Fruit fly (Drosophila melanogaster) whole organism, prepupa: ENCODE measurements around the gene CG42272.

Source experiments
- CG11294 ChIP-seq: fragments of 200-800 bp; sonication (Bioruptor generic); IDR thresholded peaks from 2 replicates; pipeline ENCODE4 v1.3.6; 2022; ENCODE audit warnings: missing biosample characterization, missing genetic modification characterization
- CG11902 ChIP-seq: fragments of 200-800 bp; sonication (Bioruptor generic); optimal IDR thresholded peaks from 3 replicates; lab custom pipeline; 2016; ENCODE audit warnings: missing biosample characterization, missing genetic modification characterization
- CG15336 ChIP-seq: fragments of 200-800 bp; sonication (Bioruptor generic); IDR thresholded peaks from 2 replicates; pipeline ENCODE4 v1.3.6; 2022; ENCODE audit warnings: missing biosample characterization, missing genetic modification characterization
- CG16779 ChIP-seq: fragments of 200-800 bp; sonication (Bioruptor generic); optimal IDR thresholded peaks from 3 replicates; lab custom pipeline; 2017; ENCODE audit warnings: missing biosample characterization, mild to moderate bottlenecking, missing genetic modification characterization
- CG3032 ChIP-seq: fragments of 200-800 bp; optimal IDR thresholded peaks from 2 replicates; lab custom pipeline; 2019; ENCODE audit warnings: missing biosample characterization, mild to moderate bottlenecking, missing genetic modification characterization, moderate library complexity
- CG31627 ChIP-seq: fragments of 200-800 bp; sonication (Bioruptor generic); optimal IDR thresholded peaks from 3 replicates; lab custom pipeline; 2016; ENCODE audit warnings: missing biosample characterization, missing genetic modification characterization
- CG32006 ChIP-seq: fragments of 200-800 bp; sonication (Bioruptor generic); optimal IDR thresholded peaks from 3 replicates; lab custom pipeline; 2017; ENCODE audit warnings: missing biosample characterization, mild to moderate bottlenecking, missing genetic modification characterization
- CG34406 ChIP-seq: fragments of 200-800 bp; sonication (Bioruptor generic); optimal IDR thresholded peaks from 3 replicates; lab custom pipeline; 2016; ENCODE audit warnings: missing biosample characterization, missing genetic modification characterization
- CG4318 ChIP-seq: fragments of 200-800 bp; sonication (Bioruptor generic); optimal IDR thresholded peaks from 3 replicates; lab custom pipeline; 2017; ENCODE audit warnings: missing biosample characterization, mild to moderate bottlenecking, missing genetic modification characterization
- CG6163 ChIP-seq: fragments of 200-800 bp; sonication (Bioruptor generic); IDR thresholded peaks from 3 replicates; pipeline ENCODE4 v1.3.6; 2022; ENCODE audit warnings: missing biosample characterization, missing genetic modification characterization
- CG6792 ChIP-seq: fragments of 200-800 bp; sonication (Bioruptor generic); optimal IDR thresholded peaks from 3 replicates; lab custom pipeline; 2016; ENCODE audit warnings: missing biosample characterization, missing genetic modification characterization
- CG6854 ChIP-seq: fragments of 200-800 bp; sonication (Bioruptor generic); optimal IDR thresholded peaks from 2 replicates; lab custom pipeline; 2017; ENCODE audit warnings: missing biosample characterization, mild to moderate bottlenecking, missing genetic modification characterization
- CG7368 ChIP-seq: fragments of 200-800 bp; sonication (Bioruptor generic); optimal IDR thresholded peaks from 3 replicates; lab custom pipeline; 2016; ENCODE audit warnings: missing biosample characterization, missing genetic modification characterization
- CG8119 ChIP-seq: fragments of 200-800 bp; sonication (Bioruptor generic); IDR thresholded peaks from 3 replicates; pipeline ENCODE4 v1.3.6; 2022; ENCODE audit warnings: missing biosample characterization, missing genetic modification characterization
- CG8319 ChIP-seq: fragments of 200-800 bp; sonication (Bioruptor generic); optimal IDR thresholded peaks from 3 replicates; lab custom pipeline; 2016; ENCODE audit warnings: missing biosample characterization, missing genetic modification characterization
- Eip78C ChIP-seq: fragments of 200-800 bp; sonication (Bioruptor generic); peaks from one replicate; lab custom pipeline; 2016; ENCODE audit warnings: missing biosample characterization, missing genetic modification characterization
- Ets21C ChIP-seq: fragments of 200-800 bp; sonication (Bioruptor generic); optimal IDR thresholded peaks from 3 replicates; lab custom pipeline; 2016; ENCODE audit warnings: missing biosample characterization, missing genetic modification characterization
- Gug ChIP-seq: fragments of 200-800 bp; sonication (Bioruptor generic); IDR thresholded peaks from 2 replicates; pipeline ENCODE4 v1.3.6; 2022; ENCODE audit warnings: missing biosample characterization, missing genetic modification characterization
- Hr38 ChIP-seq: sonication (Bioruptor generic); optimal IDR thresholded peaks from 2 replicates; lab custom pipeline; 2016; ENCODE audit warnings: missing biosample characterization, missing genetic modification characterization
- Hr4 ChIP-seq: fragments of 200-800 bp; sonication (Bioruptor generic); optimal IDR thresholded peaks from 3 replicates; lab custom pipeline; 2016; ENCODE audit warnings: missing biosample characterization, missing genetic modification characterization
- Lpt ChIP-seq: fragments of 200-800 bp; sonication (Bioruptor generic); optimal IDR thresholded peaks from 3 replicates; lab custom pipeline; 2016; ENCODE audit warnings: missing biosample characterization, missing genetic modification characterization
- Sox14 ChIP-seq: fragments of 200-800 bp; sonication (Bioruptor generic); optimal IDR thresholded peaks from 3 replicates; lab custom pipeline; 2016; ENCODE audit warnings: missing biosample characterization, missing genetic modification characterization
- achi ChIP-seq: fragments of 200-800 bp; sonication (Bioruptor generic); optimal IDR thresholded peaks from 3 replicates; lab custom pipeline; 2016; ENCODE audit warnings: missing biosample characterization, missing genetic modification characterization
- acj6 ChIP-seq: fragments of 200-800 bp; sonication (Bioruptor generic); optimal IDR thresholded peaks from 3 replicates; lab custom pipeline; 2016; ENCODE audit warnings: missing biosample characterization, missing genetic modification characterization
- cyc ChIP-seq: fragments of 200-800 bp; sonication (Bioruptor generic); optimal IDR thresholded peaks from 3 replicates; lab custom pipeline; 2016; ENCODE audit warnings: missing biosample characterization, missing genetic modification characterization
- dac ChIP-seq: fragments of 200-800 bp; sonication (Bioruptor generic); optimal IDR thresholded peaks from 2 replicates; lab custom pipeline; 2017; ENCODE audit warnings: missing biosample characterization, mild to moderate bottlenecking, missing genetic modification characterization
- eg ChIP-seq: fragments of 200-800 bp; sonication (Bioruptor generic); IDR thresholded peaks from 3 replicates; pipeline ENCODE4 v1.3.6; 2022; ENCODE audit warnings: missing biosample characterization, missing genetic modification characterization
- fd59A ChIP-seq: fragments of 200-800 bp; sonication (Bioruptor generic); optimal IDR thresholded peaks from 2 replicates; lab custom pipeline; 2017; ENCODE audit warnings: missing biosample characterization, mild to moderate bottlenecking, missing genetic modification characterization, missing genetic modification reagents
- fd85E ChIP-seq: fragments of 200-800 bp; sonication (Bioruptor generic); optimal IDR thresholded peaks from 3 replicates; lab custom pipeline; 2016; ENCODE audit warnings: missing biosample characterization, missing genetic modification characterization
- fkh ChIP-seq: fragments of 200-800 bp; sonication (Bioruptor generic); optimal IDR thresholded peaks from 3 replicates; lab custom pipeline; 2017; ENCODE audit warnings: missing biosample characterization, mild to moderate bottlenecking, missing genetic modification characterization, moderate library complexity
- lz ChIP-seq: fragments of 200-800 bp; sonication (Bioruptor generic); optimal IDR thresholded peaks from 3 replicates; lab custom pipeline; 2016; ENCODE audit warnings: missing biosample characterization, missing genetic modification characterization
- pdm3 ChIP-seq: fragments of 200-800 bp; sonication (Bioruptor generic); optimal IDR thresholded peaks from 3 replicates; lab custom pipeline; 2016; ENCODE audit warnings: missing biosample characterization, missing genetic modification characterization
- salr ChIP-seq, 2 experiments: fragments of 200-800 bp; sonication (Bioruptor generic); optimal IDR thresholded peaks; 3 replicates each; lab custom pipeline; 2016 to 2018; ENCODE audit warnings: missing biosample characterization in 2 of 2, missing genetic modification characterization in 2 of 2, mild to moderate bottlenecking in 1 of 2
- ss ChIP-seq, 2 experiments: fragments of 200-800 bp; sonication (Bioruptor generic); optimal IDR thresholded peaks; 2 replicates in 1 of 2; 3 replicates in 1 of 2; lab custom pipeline; 2017 to 2018; ENCODE audit warnings: mild to moderate bottlenecking in 2 of 2, missing biosample characterization in 2 of 2, missing genetic modification characterization in 2 of 2, moderate library complexity in 1 of 2
- svp ChIP-seq: fragments of 200-800 bp; sonication (Bioruptor generic); peaks from one replicate; lab custom pipeline; 2016; ENCODE audit warnings: missing biosample characterization, missing genetic modification characterization
- topi ChIP-seq: fragments of 200-800 bp; sonication (Bioruptor generic); optimal IDR thresholded peaks from 3 replicates; lab custom pipeline; 2016; ENCODE audit warnings: missing biosample characterization, missing genetic modification characterization
- vri ChIP-seq: fragments of 200-800 bp; sonication (Bioruptor generic); optimal IDR thresholded peaks from 3 replicates; lab custom pipeline; 2016; ENCODE audit warnings: missing biosample characterization, mild to moderate bottlenecking, missing genetic modification characterization

Gene CG42272

dm6 chr3L:5835887-5836646 lies 33.2 kb downstream of the CG42272 start (continued):
- TF ChIP-seq svp (GFP tag; lab: Kevin White, UChicago) = peak; percentile 61
- TF ChIP-seq Hr38 (GFP tag; lab: Kevin White, UChicago) = no peak
- peak; percentile 70; the same call in 2 of the 3 replicates for TF ChIP-seq CG6163 (GFP tag; lab: Robert Waterston, UW)
- no peak for TF ChIP-seq fd85E (GFP tag; lab: Kevin White, UChicago)
- TF ChIP-seq Lpt (GFP tag; lab: Kevin White, UChicago) = no peak
- TF ChIP-seq CG8319 = no peak
- no peak for TF ChIP-seq fkh (GFP tag; lab: Kevin White, UChicago)
- no peak for TF ChIP-seq dac
- peak; percentile 39 for TF ChIP-seq lz
- TF ChIP-seq CG6854 = no peak
- no peak for TF ChIP-seq Hr4 (GFP tag; lab: Kevin White, UChicago)
- TF ChIP-seq ss (GFP tag; optimal IDR thresholded peaks at IDR 0.05; lab: Kevin White, UChicago) = no peak
- TF ChIP-seq CG31627 (GFP tag; lab: Kevin White, UChicago) = peak; percentile 39
- peak; percentile 15 for TF ChIP-seq vri (GFP tag; lab: Kevin White, UChicago)
- peak; percentile 27 for TF ChIP-seq topi (GFP tag; lab: Kevin White, UChicago)
- no peak for TF ChIP-seq CG16779 (tag; lab: Kevin White, UChicago)
- peak; percentile 32 for TF ChIP-seq cyc (GFP tag; lab: Kevin White, UChicago)
- peak; percentile 83 for TF ChIP-seq Eip78C (GFP tag; lab: Kevin White, UChicago)
- no peak for TF ChIP-seq CG4318 (GFP tag; lab: Kevin White, UChicago)
- peak; percentile 49 for TF ChIP-seq Sox14 (GFP tag; lab: Kevin White, UChicago)
- TF ChIP-seq pdm3 = peak; percentile 51
- no peak for TF ChIP-seq CG11902 (GFP tag; lab: Kevin White, UChicago)
- TF ChIP-seq CG32006 (GFP tag; lab: Kevin White, UChicago) = peak; percentile 21
- TF ChIP-seq CG34406 = no peak
- peak; percentile 32 for TF ChIP-seq CG3032 (tag; lab: Kevin White, UChicago)
- TF ChIP-seq fd59A = peak; percentile 15
- TF ChIP-seq eg (GFP tag; lab: Robert Waterston, UW) = no peak
- TF ChIP-seq CG15336 = no peak
- peak; percentile 34 for TF ChIP-seq achi (GFP tag; lab: Kevin White, UChicago)

dm6 chr3L:5838295-5838694 lies 35.5 kb downstream of the CG42272 start:
- no peak for TF ChIP-seq CG6163 (GFP tag; lab: Robert Waterston, UW)
- peak; percentile 24 for TF ChIP-seq CG32006 (GFP tag; lab: Kevin White, UChicago)
- peak; percentile 51 for TF ChIP-seq Eip78C (GFP tag; lab: Kevin White, UChicago)
- no peak for TF ChIP-seq CG6854

dm6 chr3L:5838880-5839279 lies 36.0 kb downstream of the CG42272 start:
- TF ChIP-seq CG7368 (GFP tag; lab: Kevin White, UChicago) (no peak), salr (GFP tag; optimal IDR thresholded peaks at IDR 0.05; lab: Kevin White, UChicago) (no peak), pdm3 (no peak), acj6 (no peak), CG11294 (GFP tag; lab: Robert Waterston, UW) (no peak), Hr4 (GFP tag; lab: Kevin White, UChicago) (no peak), Ets21C (GFP tag; lab: Kevin White, UChicago) (no peak), CG6792 (no peak), Gug (GFP tag; lab: Robert Waterston, UW) (no peak), CG15336 (peak; percentile 24; the same call in 1 of the 2 replicates), CG16779 (tag; lab: Kevin White, UChicago) (no peak), CG8119 (GFP tag; lab: Robert Waterston, UW) (0 out of 3 replicates have a peak, but pooled peaks have one; percentile 17), cyc (GFP tag; lab: Kevin White, UChicago) (no peak)
